Worm (Caenorhabditis elegans) whole organism, midembryonic: ENCODE results near the gene F44E7.7.

Source experiments
- T22C8.4 ChIP-seq: fragments of 200-800 bp; sonication (Bioruptor generic); IDR thresholded peaks from 2 replicates; pipeline ENCODE4 v1.3.6; 2022; ENCODE audit warnings: missing genetic modification characterization, missing compliant biosample characterization
- cog-1 ChIP-seq: sonication (generic microtip); optimal IDR thresholded peaks from 2 replicates; lab custom pipeline; 2016; ENCODE audit warnings: missing genetic modification characterization, missing compliant biosample characterization
- flt-1 ChIP-seq: fragments of 200-800 bp; sonication (Bioruptor generic); IDR thresholded peaks from 2 replicates; pipeline ENCODE4 v1.3.6; 2022; ENCODE audit warnings: missing genetic modification characterization, missing compliant biosample characterization
- klf-2 ChIP-seq: fragments of 200-800 bp; sonication (Bioruptor generic); conservative IDR thresholded peaks from 2 replicates; pipeline ENCODE4 v1.3.6; 2022; ENCODE audit warnings: missing genetic modification reagents, missing genetic modification characterization, missing compliant biosample characterization
- med-1 ChIP-seq: sonication (generic microtip); optimal IDR thresholded peaks from 2 replicates; lab custom pipeline; 2017; ENCODE audit warnings: missing genetic modification characterization, mild to moderate bottlenecking, missing compliant biosample characterization, antibody characterized with exemption, missing genetic modification reagents; ENCODE audit not compliant: insufficient read depth
- ref-1 ChIP-seq: fragments of 200-800 bp; sonication (Bioruptor generic); conservative IDR thresholded peaks from 2 replicates; pipeline ENCODE4 v1.3.6; 2022; ENCODE audit warnings: missing genetic modification reagents, missing genetic modification characterization, missing compliant biosample characterization
- tab-1 ChIP-seq: fragments of 200-800 bp; sonication (Bioruptor generic); IDR thresholded peaks from 2 replicates; pipeline ENCODE4 v1.3.6; 2022; ENCODE audit warnings: missing genetic modification characterization, missing compliant biosample characterization
- ztf-23 ChIP-seq: fragments of 200-800 bp; sonication (Bioruptor generic); IDR thresholded peaks from 2 replicates; pipeline ENCODE4 v1.3.6; 2022; ENCODE audit warnings: missing genetic modification reagents, missing genetic modification characterization, missing compliant biosample characterization
- ztf-29 ChIP-seq: fragments of 200-800 bp; sonication (Bioruptor generic); IDR thresholded peaks from 2 replicates; pipeline ENCODE4 v1.3.6; 2022; ENCODE audit warnings: missing genetic modification reagents, missing genetic modification characterization, missing compliant biosample characterization

The F44E7.7 gene

ce11 chrV:5780713-5781360 lies 4.4 kb downstream of the F44E7.7 start, which contains the start of gene F44E7.5:
Gene F44E7.5 (minus strand): TSS chrV:5780922.
- TF ChIP-seq ref-1 (GFP tag; lab: Robert Waterston, UW) (no peak), ztf-29 (GFP tag; lab: Robert Waterston, UW) (no peak), med-1 (GFP tag; lab: Kevin White, UChicago) (no peak), cog-1 (no peak), tab-1 (no peak), ztf-23 (GFP tag; lab: Robert Waterston, UW) (no peak), T22C8.4 (GFP tag; lab: Robert Waterston, UW) (no peak), flt-1 (no peak), klf-2 (GFP tag; lab: Robert Waterston, UW) (no peak)

- no peak for TF ChIP-seq cog-1
- no peak for TF ChIP-seq med-1 (GFP tag; lab: Kevin White, UChicago)
- peak; percentile 34; the same call in 1 of the 2 replicates for TF ChIP-seq ztf-23 (GFP tag; lab: Robert Waterston, UW)
Measured at ce11 chrV:5779984-5780383, 5.3 kb downstream of the F44E7.7 start.

ce11 chrV:5778216-5778615 lies 7.1 kb downstream of the F44E7.7 start:
- TF ChIP-seq T22C8.4 (GFP tag; lab: Robert Waterston, UW) (peak; percentile 35; the same call in 1 of the 2 replicates), flt-1 (peak; percentile 59; the same call in 1 of the 2 replicates), tab-1 (peak; percentile 67; the same call in 1 of the 2 replicates), ztf-23 (GFP tag; lab: Robert Waterston, UW) (peak; percentile 74), klf-2 (GFP tag; lab: Robert Waterston, UW) (peak; percentile 64)

ce11 chrV:5776941-5777340 lies 8.3 kb downstream of the F44E7.7 start, which contains the start of gene F44E7.4:
Gene F44E7.4 (minus strand): TSS chrV:5776953.
- TF ChIP-seq ref-1 (GFP tag; lab: Robert Waterston, UW) (peak; percentile 67), tab-1 (peak; percentile 88), T22C8.4 (GFP tag; lab: Robert Waterston, UW) (peak; percentile 62), ztf-29 (GFP tag; lab: Robert Waterston, UW) (peak; percentile 73), ztf-23 (GFP tag; lab: Robert Waterston, UW) (peak; percentile 93), klf-2 (GFP tag; lab: Robert Waterston, UW) (peak; percentile 82), flt-1 (peak; percentile 92)

ce11 chrV:5774137-5774536 lies 11.1 kb downstream of the F44E7.7 start:
- no peak for TF ChIP-seq ztf-29 (GFP tag; lab: Robert Waterston, UW)
- TF ChIP-seq klf-2 (GFP tag; lab: Robert Waterston, UW) = no peak
- TF ChIP-seq ref-1 (GFP tag; lab: Robert Waterston, UW) = no peak
- TF ChIP-seq T22C8.4 (GFP tag; lab: Robert Waterston, UW) = no peak
- no peak for TF ChIP-seq cog-1
- TF ChIP-seq flt-1 = no peak
- no peak for TF ChIP-seq ztf-23 (GFP tag; lab: Robert Waterston, UW)
- no peak for TF ChIP-seq tab-1
- TF ChIP-seq med-1 (GFP tag; lab: Kevin White, UChicago) = no peak

ce11 chrV:5772503-5772902 lies 12.8 kb downstream of the F44E7.7 start:
- TF ChIP-seq med-1 (GFP tag; lab: Kevin White, UChicago) (no peak), ztf-29 (GFP tag; lab: Robert Waterston, UW) (no peak), T22C8.4 (GFP tag; lab: Robert Waterston, UW) (no peak), cog-1 (no peak), ref-1 (GFP tag; lab: Robert Waterston, UW) (no peak), tab-1 (no peak), flt-1 (no peak), klf-2 (GFP tag; lab: Robert Waterston, UW) (no peak)

ce11 chrV:5771627-5772026 lies 13.6 kb downstream of the F44E7.7 start, which contains the start of gene F44E7.3:
Gene F44E7.3 (plus strand): TSS chrV:5771945.
- no peak for TF ChIP-seq ztf-29 (GFP tag; lab: Robert Waterston, UW)

- TF ChIP-seq ref-1 (GFP tag; lab: Robert Waterston, UW) = no peak
Measured at ce11 chrV:5769999-5770398, 15.3 kb downstream of the F44E7.7 start.

ce11 chrV:5769500-5769899 lies 15.8 kb downstream of the F44E7.7 start:
- TF ChIP-seq T22C8.4 (GFP tag; lab: Robert Waterston, UW) (no peak), ztf-29 (GFP tag; lab: Robert Waterston, UW) (no peak), flt-1 (no peak), ztf-23 (GFP tag; lab: Robert Waterston, UW) (no peak), ref-1 (GFP tag; lab: Robert Waterston, UW) (no peak), med-1 (GFP tag; lab: Kevin White, UChicago) (no peak), cog-1 (no peak), tab-1 (no peak), klf-2 (GFP tag; lab: Robert Waterston, UW) (no peak)

- TF ChIP-seq ztf-23 (GFP tag; lab: Robert Waterston, UW) = no peak
- TF ChIP-seq ref-1 (GFP tag; lab: Robert Waterston, UW) = no peak
- TF ChIP-seq flt-1 = no peak
Measured at ce11 chrV:5768292-5768695, 17.0 kb downstream of the F44E7.7 start.

ce11 chrV:5765081-5765480 lies 20.2 kb downstream of the F44E7.7 start, which contains the start of gene pgph-2:
Gene pgph-2 (plus strand): TSS chrV:5765127.
- TF ChIP-seq flt-1 (no peak), cog-1 (no peak), ztf-23 (GFP tag; lab: Robert Waterston, UW) (no peak), T22C8.4 (GFP tag; lab: Robert Waterston, UW) (no peak), med-1 (GFP tag; lab: Kevin White, UChicago) (no peak), tab-1 (no peak)
